Fruit fly (Drosophila melanogaster): Measurements from ENCODE around the gene CG5162.
A peak's percentile ranks its signal among the peaks of the same experiment; 100 is the strongest.

The CG5162 gene

DNA sequence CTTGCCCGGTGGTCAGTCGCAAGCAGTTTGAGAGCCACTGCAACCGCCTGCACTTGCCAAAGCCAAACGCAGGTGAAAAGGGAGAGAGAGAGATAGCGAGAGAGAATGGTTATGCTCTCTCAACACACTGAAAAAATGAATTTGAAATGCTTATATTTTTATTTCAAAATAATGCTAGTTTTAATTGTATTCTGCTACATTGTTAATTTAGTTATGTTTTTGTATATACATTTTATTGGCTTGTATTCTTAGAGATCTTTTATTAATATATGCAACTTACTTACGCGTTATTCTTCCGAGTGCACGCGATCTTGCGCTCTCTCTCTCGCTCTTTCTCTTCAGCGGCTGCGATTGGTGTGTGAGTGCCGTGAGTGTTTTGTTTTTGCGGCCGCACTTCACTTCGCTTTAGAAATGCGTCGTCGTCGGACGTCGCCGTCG lies 36.6 kb upstream of the CG5162 start (continued):
- TF ChIP-seq Hand (GFP tag; optimal IDR thresholded peaks at IDR 0.05) (peak; percentile 74), CG3847 (GFP tag; IDR thresholded peaks at IDR 0.05) (peak; percentile 38; the same call in 1 of the 2 replicates), CG12236 (GFP tag; optimal IDR thresholded peaks at IDR 0.05) (no peak), CG12219 (GFP tag; optimal IDR thresholded peaks at IDR 0.05) (peak; percentile 91), emc (GFP tag; optimal IDR thresholded peaks at IDR 0.05) (peak; percentile 81), ken (GFP tag; IDR thresholded peaks at IDR 0.05) (peak; percentile 74; the same call in 2 of the 3 replicates), HmgZ (tag; optimal IDR thresholded peaks at IDR 0.05) (no peak), CG17385 (GFP tag; optimal IDR thresholded peaks at IDR 0.05) (no peak), Bgb (GFP tag; IDR thresholded peaks at IDR 0.05; ENCODE audit: partially characterized antibody) (no peak), odd (GFP tag; optimal IDR thresholded peaks at IDR 0.05) (peak; percentile 88), CG10209 (GFP tag; optimal IDR thresholded peaks at IDR 0.05) (peak; percentile 98), sd (tag; optimal IDR thresholded peaks at IDR 0.05) (no peak), Max (GFP tag; optimal IDR thresholded peaks at IDR 0.05) (peak; percentile 97), CG2199 (GFP tag; IDR thresholded peaks at IDR 0.05) (peak; percentile 98), crc (GFP tag; optimal IDR thresholded peaks at IDR 0.05) (peak; percentile 84), Nf-YC (tag; optimal IDR thresholded peaks at IDR 0.05) (peak; percentile 93), CTCF (GFP tag; optimal IDR thresholded peaks at IDR 0.05) (peak; percentile 62), Lpt (GFP tag; optimal IDR thresholded peaks at IDR 0.05) (no peak), Hmx (GFP tag; optimal IDR thresholded peaks at IDR 0.05) (peak; percentile 83), Bteb2 (GFP tag; optimal IDR thresholded peaks at IDR 0.05) (no peak), schlank (tag; optimal IDR thresholded peaks at IDR 0.05) (peak; percentile 86), dm (GFP tag; optimal IDR thresholded peaks at IDR 0.05) (no peak), HHEX (GFP tag; optimal IDR thresholded peaks at IDR 0.05) (peak; percentile 96), BtbVII (GFP tag; optimal IDR thresholded peaks at IDR 0.05) (peak; percentile 95), cas (GFP tag; IDR thresholded peaks at IDR 0.05) (peak; percentile 97), CG6813 (GFP tag; optimal IDR thresholded peaks at IDR 0.05) (peak; percentile 97), Scr (GFP tag; IDR thresholded peaks at IDR 0.05; ENCODE audit: partially characterized antibody) (no peak), Hr3 (GFP tag; optimal IDR thresholded peaks at IDR 0.05) (peak; percentile 97), CG14860 (GFP tag; IDR thresholded peaks at IDR 0.05; ENCODE audit: partially characterized antibody) (no peak), CG12299 (tag; optimal IDR thresholded peaks at IDR 0.05) (no peak), CG2116 (GFP tag; optimal IDR thresholded peaks at IDR 0.05) (no peak), chn (GFP tag; optimal IDR thresholded peaks at IDR 0.05) (no peak), gce (GFP tag; IDR thresholded peaks at IDR 0.05) (peak; percentile 99), CG11695 (GFP tag; IDR thresholded peaks at IDR 0.05) (peak; percentile 99), Sox102F (GFP tag; optimal IDR thresholded peaks at IDR 0.05) (no peak), CG17359 (tag; optimal IDR thresholded peaks at IDR 0.05) (peak; percentile 98), CG16815 (GFP tag; optimal IDR thresholded peaks at IDR 0.05) (no peak), row (GFP tag; IDR thresholded peaks at IDR 0.05) (no peak), fd96Cb (tag; optimal IDR thresholded peaks at IDR 0.05) (peak; percentile 98), ci (GFP tag; IDR thresholded peaks at IDR 0.05) (peak; percentile 88), CG12744 (GFP tag; optimal IDR thresholded peaks at IDR 0.05) (peak; percentile 71), seq (GFP tag; IDR thresholded peaks at IDR 0.05) (peak; percentile 92), CG10366 (GFP tag; IDR thresholded peaks at IDR 0.05) (peak; percentile 98), Mad (GFP tag; optimal IDR thresholded peaks at IDR 0.05) (no peak), gsb-n (tag; optimal IDR thresholded peaks at IDR 0.05) (no peak), unpg (GFP tag; optimal IDR thresholded peaks at IDR 0.05) (no peak), CG18764 (GFP tag; optimal IDR thresholded peaks at IDR 0.05) (peak; percentile 95), CG32772 (GFP tag; IDR thresholded peaks at IDR 0.05) (peak; percentile 99), lab (GFP tag; optimal IDR thresholded peaks at IDR 0.05) (peak; percentile 98), ems (GFP tag; optimal IDR thresholded peaks at IDR 0.05) (peak; percentile 92), sqz (GFP tag; optimal IDR thresholded peaks at IDR 0.05) (peak; percentile 97), Doc2 (GFP tag; IDR thresholded peaks at IDR 0.05) (peak; percentile 92)
